Fruit fly (Drosophila melanogaster) whole organism, adult: ENCODE results near the gene Wnt10.

Experiments used
- CG7045 ChIP-seq: fragments of 200-800 bp; sonication (Bioruptor generic); optimal IDR thresholded peaks from 2 replicates; lab custom pipeline; 2017; ENCODE audit warnings: missing biosample characterization, mild to moderate bottlenecking, missing genetic modification characterization
- cic ChIP-seq: fragments of 200-800 bp; sonication (Bioruptor generic); optimal IDR thresholded peaks from 2 replicates; lab custom pipeline; 2017; ENCODE audit warnings: missing biosample characterization, mild to moderate bottlenecking, missing genetic modification characterization, moderate library complexity

DNA sequence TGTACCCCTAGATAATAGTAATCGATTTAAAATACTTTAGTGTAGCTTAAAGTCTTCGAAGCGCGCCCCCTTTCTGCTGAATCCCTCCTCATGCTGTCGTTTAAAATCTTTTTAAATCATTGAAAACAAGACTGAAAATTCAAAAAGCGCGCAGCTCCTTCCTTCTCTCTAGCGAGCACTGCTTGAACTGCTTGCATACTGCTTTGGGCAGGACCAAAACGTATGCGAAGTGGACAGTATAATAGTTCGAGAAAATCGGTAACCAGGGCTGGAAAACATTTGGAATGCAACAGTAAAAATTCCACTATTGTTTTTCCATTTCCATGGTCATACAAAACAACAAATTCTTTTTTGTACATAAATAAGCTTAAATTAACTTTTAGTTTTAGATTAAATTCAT, 47.7 kb upstream of the Wnt10 start:
- TF ChIP-seq cic (GFP tag; lab: Kevin White, UChicago) (no peak), CG7045 (no peak)
